Worm (Caenorhabditis elegans): ENCODE results near the gene grdn-1.

- TF ChIP-seq pha-4 (GFP tag; IDR thresholded peaks at IDR 0.05) (no peak), pha-4 (tag; optimal IDR thresholded peaks at IDR 0.05) (no peak), skn-1 (tag; optimal IDR thresholded peaks at IDR 0.05) (no peak), fkh-10 (GFP tag; optimal IDR thresholded peaks at IDR 0.05) (no peak)
Observed at ce11 chrV:18657391-18657790, 64.8 kb downstream of the grdn-1 start.
